Worm (Caenorhabditis elegans) whole organism, L1 larva: ENCODE results near the gene nphp-2.

ENCODE experiments used
- C04F5.9 ChIP-seq: sonication (generic microtip); optimal IDR thresholded peaks from 2 replicates; lab custom pipeline; 2016; ENCODE audit warnings: missing genetic modification characterization, missing compliant biosample characterization
- efl-1 ChIP-seq, 4 experiments: fragments of 150-350 bp; optimal IDR thresholded peaks in 3 of 4; peaks in 1 of 4; 1 replicate in 1 of 4; 2 replicates in 3 of 4; lab custom pipeline; 2014; ENCODE audit warnings: missing biosample characterization in 2 of 4, missing genetic modification characterization in 2 of 4, missing genetic modification reagents in 2 of 4
- hlh-4 ChIP-seq: sonication (generic microtip); optimal IDR thresholded peaks from 2 replicates; lab custom pipeline; 2016; ENCODE audit warnings: mild to moderate bottlenecking, missing genetic modification characterization, missing compliant biosample characterization
- lsy-2 ChIP-seq, 2 experiments: fragments of 150-350 bp; optimal IDR thresholded peaks; 2 replicates each; lab custom pipeline; 2014; ENCODE audit warnings: missing biosample characterization in 2 of 2, missing genetic modification characterization in 2 of 2
- mdl-1 ChIP-seq, 2 experiments: fragments of 150-350 bp; optimal IDR thresholded peaks; 2 replicates each; lab custom pipeline; 2014 to 2017; ENCODE audit warnings: missing biosample characterization in 2 of 2, missing genetic modification characterization in 2 of 2, inconsistent platforms in 1 of 2
- nhr-12 ChIP-seq: sonication (generic microtip); optimal IDR thresholded peaks from 2 replicates; lab custom pipeline; 2017; ENCODE audit warnings: missing biosample characterization, missing genetic modification characterization
- unc-62 ChIP-seq: fragments of 150-350 bp; optimal IDR thresholded peaks from 2 replicates; lab custom pipeline; 2014; ENCODE audit warnings: missing biosample characterization, missing genetic modification reagents, missing genetic modification characterization
- ztf-4 ChIP-seq: fragments of 150-350 bp; optimal IDR thresholded peaks from 2 replicates; lab custom pipeline; 2014; ENCODE audit warnings: missing biosample characterization, missing genetic modification characterization

DNA sequence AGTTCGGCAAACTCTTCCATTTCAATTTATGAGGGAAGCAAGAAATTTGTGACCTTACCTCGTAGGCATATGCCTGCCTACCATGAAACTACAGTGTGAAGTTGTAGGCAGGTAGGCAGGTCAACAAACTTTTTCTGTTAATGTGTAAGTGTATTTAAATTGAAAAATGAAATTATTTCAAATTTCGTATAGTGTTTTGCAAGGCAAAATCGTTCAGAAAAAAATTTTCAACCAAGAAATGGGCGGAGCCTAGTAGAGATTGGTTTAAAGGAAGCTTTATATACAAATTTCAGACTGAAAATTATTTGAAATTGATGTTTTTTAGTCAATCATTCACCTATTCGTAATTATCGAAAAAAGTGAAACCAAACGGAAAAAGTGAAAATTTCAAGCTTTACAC is 37.7 kb upstream of the nphp-2 start:
- TF ChIP-seq mdl-1 (tag; optimal IDR thresholded peaks at IDR 0.05; lab: Kevin White, UChicago) (no peak), C04F5.9 (tag; lab: Kevin White, UChicago) (no peak), unc-62 (GFP tag; lab: Kevin White, UChicago) (no peak), nhr-12 (tag; lab: Kevin White, UChicago) (no peak), hlh-4 (tag; lab: Kevin White, UChicago) (no peak), ztf-4 (tag; lab: Kevin White, UChicago) (no peak), efl-1 (optimal IDR thresholded peaks at IDR 0.05; lab: Kevin White, UChicago) (no peak), efl-1 (GFP tag; optimal IDR thresholded peaks at IDR 0.05 in 1 of 2; lab: Kevin White, UChicago) (peak in 1 of 2 experiments; percentile 52), lsy-2 (tag; optimal IDR thresholded peaks at IDR 0.05; lab: Kevin White, UChicago) (no peak)
